Worm (Caenorhabditis elegans) whole organism, L3 larva: ENCODE results near the gene Y37E11AL.12.

Experiments used
- ZK546.5 ChIP-seq: sonication (generic microtip); optimal IDR thresholded peaks from 2 replicates; lab custom pipeline; 2017; ENCODE audit warnings: missing biosample characterization, missing genetic modification characterization
- aly-2 ChIP-seq: fragments of 150-350 bp; optimal IDR thresholded peaks from 2 replicates; lab custom pipeline; 2014; ENCODE audit warnings: missing biosample characterization, missing genetic modification characterization
- ama-1 ChIP-seq: fragments of 150-350 bp; optimal IDR thresholded peaks from 2 replicates; lab custom pipeline; 2018
- ceh-82 ChIP-seq: fragments of 150-350 bp; optimal IDR thresholded peaks from 2 replicates; lab custom pipeline; 2014; ENCODE audit warnings: missing biosample characterization, missing genetic modification characterization
- elt-3 ChIP-seq, 3 experiments: fragments of 150-350 bp in 1 of 3; sonication (generic microtip) in 2 of 3; optimal IDR thresholded peaks; 2 replicates in 2 of 3; 4 replicates in 1 of 3; lab custom pipeline; 2014 to 2017; ENCODE audit warnings: missing biosample characterization in 3 of 3, missing genetic modification characterization in 3 of 3
- fos-1 ChIP-seq: fragments of 150-350 bp; optimal IDR thresholded peaks from 2 replicates; lab custom pipeline; 2014; ENCODE audit warnings: missing biosample characterization, missing genetic modification characterization
- mdl-1 ChIP-seq: fragments of 150-350 bp; optimal IDR thresholded peaks from 2 replicates; lab custom pipeline; 2014; ENCODE audit warnings: missing biosample characterization, missing genetic modification characterization
- nhr-11 ChIP-seq: fragments of 150-350 bp; optimal IDR thresholded peaks from 2 replicates; lab custom pipeline; 2014; ENCODE audit warnings: missing biosample characterization, missing genetic modification characterization
- nhr-12 ChIP-seq: fragments of 150-350 bp; optimal IDR thresholded peaks from 2 replicates; lab custom pipeline; 2014; ENCODE audit warnings: missing biosample characterization, missing genetic modification characterization
- nhr-25 ChIP-seq: sonication (generic microtip); optimal IDR thresholded peaks from 2 replicates; lab custom pipeline; 2017; ENCODE audit warnings: missing biosample characterization, missing genetic modification characterization
- nhr-28 ChIP-seq: fragments of 150-350 bp; optimal IDR thresholded peaks from 2 replicates; lab custom pipeline; 2014; ENCODE audit warnings: missing biosample characterization, missing genetic modification characterization
- pha-4 ChIP-seq: fragments of 150-350 bp; optimal IDR thresholded peaks from 2 replicates; lab custom pipeline; 2014; ENCODE audit warnings: missing biosample characterization, missing genetic modification reagents, missing genetic modification characterization

- TF ChIP-seq nhr-12 (tag; lab: Kevin White, UChicago) (no peak), mdl-1 (tag; lab: Kevin White, UChicago) (no peak), nhr-25 (tag; lab: Kevin White, UChicago) (no peak), fos-1 (tag; lab: Kevin White, UChicago) (no peak), ZK546.5 (tag; lab: Kevin White, UChicago) (no peak), elt-3 (tag; optimal IDR thresholded peaks at IDR 0.05; lab: Kevin White, UChicago) (no peak), ceh-82 (tag; lab: Kevin White, UChicago) (no peak), aly-2 (tag; lab: Kevin White, UChicago) (no peak), nhr-28 (tag; lab: Kevin White, UChicago) (no peak), pha-4 (tag; lab: Kevin White, UChicago) (no peak), nhr-11 (tag; lab: Kevin White, UChicago) (no peak), ama-1 (lab: Kevin White, UChicago) (no peak)
These were observed 7.2 kb downstream of the Y37E11AL.12 start, which contains the start of the genes taf-6.2 and Y37E11AL.3 for ce11 chrIV:3694638-3695037.
